Fruit fly (Drosophila melanogaster) whole organism, prepupa: Measurements from ENCODE around the gene CG9673.

ENCODE experiments used
- CG11294 ChIP-seq: fragments of 200-800 bp; sonication (Bioruptor generic); IDR thresholded peaks from 2 replicates; pipeline ENCODE4 v1.3.6; 2022; ENCODE audit warnings: missing biosample characterization, missing genetic modification characterization
- CG15336 ChIP-seq: fragments of 200-800 bp; sonication (Bioruptor generic); IDR thresholded peaks from 2 replicates; pipeline ENCODE4 v1.3.6; 2022; ENCODE audit warnings: missing biosample characterization, missing genetic modification characterization
- CG6276 ChIP-seq: fragments of 200-800 bp; sonication (Bioruptor generic); optimal IDR thresholded peaks from 2 replicates; lab custom pipeline; 2017; ENCODE audit warnings: missing biosample characterization, mild to moderate bottlenecking, missing genetic modification characterization
- Eip75B ChIP-seq: fragments of 200-800 bp; sonication (Bioruptor generic); optimal IDR thresholded peaks from 3 replicates; lab custom pipeline; 2016; ENCODE audit warnings: missing biosample characterization, missing genetic modification characterization
- Ets21C ChIP-seq: fragments of 200-800 bp; sonication (Bioruptor generic); optimal IDR thresholded peaks from 3 replicates; lab custom pipeline; 2016; ENCODE audit warnings: missing biosample characterization, missing genetic modification characterization
- Hr4 ChIP-seq: fragments of 200-800 bp; sonication (Bioruptor generic); optimal IDR thresholded peaks from 3 replicates; lab custom pipeline; 2016; ENCODE audit warnings: missing biosample characterization, missing genetic modification characterization
- Met ChIP-seq: fragments of 200-800 bp; sonication (Bioruptor generic); optimal IDR thresholded peaks from 3 replicates; lab custom pipeline; 2016; ENCODE audit warnings: missing biosample characterization, missing genetic modification characterization
- OdsH ChIP-seq: fragments of 200-800 bp; sonication (Bioruptor generic); optimal IDR thresholded peaks from 3 replicates; lab custom pipeline; 2016; ENCODE audit warnings: missing biosample characterization, missing genetic modification characterization
- Sox102F ChIP-seq: fragments of 200-800 bp; sonication (Bioruptor generic); optimal IDR thresholded peaks from 2 replicates; lab custom pipeline; 2016; ENCODE audit warnings: missing biosample characterization, mild to moderate bottlenecking, missing genetic modification characterization
- esn ChIP-seq: fragments of 200-800 bp; sonication (Bioruptor generic); optimal IDR thresholded peaks from 2 replicates; lab custom pipeline; 2016; ENCODE audit warnings: missing biosample characterization, mild to moderate bottlenecking, missing genetic modification characterization, moderate library complexity
- fd85E ChIP-seq: fragments of 200-800 bp; sonication (Bioruptor generic); optimal IDR thresholded peaks from 3 replicates; lab custom pipeline; 2016; ENCODE audit warnings: missing biosample characterization, missing genetic modification characterization
- ss ChIP-seq, 2 experiments: fragments of 200-800 bp; sonication (Bioruptor generic); optimal IDR thresholded peaks; 2 replicates in 1 of 2; 3 replicates in 1 of 2; lab custom pipeline; 2017 to 2018; ENCODE audit warnings: mild to moderate bottlenecking in 2 of 2, missing biosample characterization in 2 of 2, missing genetic modification characterization in 2 of 2, moderate library complexity in 1 of 2
- topi ChIP-seq: fragments of 200-800 bp; sonication (Bioruptor generic); optimal IDR thresholded peaks from 3 replicates; lab custom pipeline; 2016; ENCODE audit warnings: missing biosample characterization, missing genetic modification characterization

dm6 chrX:16670691-16671481 lies 32.8 kb downstream of the CG9673 start:
- TF ChIP-seq Ets21C: no peak
- peak; percentile 40 for TF ChIP-seq Met
- peak; percentile 8 for TF ChIP-seq topi
- TF ChIP-seq Hr4 (GFP tag; lab: Kevin White, UChicago): peak; percentile 16
- no peak for TF ChIP-seq CG6276
- TF ChIP-seq esn (GFP tag; lab: Kevin White, UChicago): peak; percentile 3
- TF ChIP-seq OdsH (GFP tag; lab: Kevin White, UChicago): peak; percentile 10
- no peak for TF ChIP-seq fd85E
- TF ChIP-seq CG15336 (GFP tag; lab: Robert Waterston, UW): 0 out of 2 replicates have a peak, but pooled peaks have one; percentile 17
- TF ChIP-seq CG11294 (GFP tag; lab: Robert Waterston, UW): no peak
- no peak for TF ChIP-seq Eip75B (GFP tag; lab: Kevin White, UChicago)
- no peak for TF ChIP-seq ss (GFP tag; optimal IDR thresholded peaks at IDR 0.05; lab: Kevin White, UChicago)
- TF ChIP-seq Sox102F (GFP tag; lab: Kevin White, UChicago): peak; percentile 22
